Fruit fly (Drosophila melanogaster) whole organism, embryonic: ENCODE measurements around the gene CG13609.

Experiments
- C15 ChIP-seq: fragments of 200-800 bp; sonication (Bioruptor generic); IDR thresholded peaks from 3 replicates; pipeline ENCODE4 v1.3.6; 2022; ENCODE audit warnings: missing biosample characterization, missing genetic modification characterization
- CG11398 ChIP-seq: fragments of 200-800 bp; sonication (Bioruptor generic); optimal IDR thresholded peaks from 2 replicates; lab custom pipeline; 2016; ENCODE audit warnings: missing biosample characterization, missing genetic modification characterization
- CG11695 ChIP-seq: fragments of 200-800 bp; sonication (Bioruptor generic); IDR thresholded peaks from 3 replicates; pipeline ENCODE4 v1.3.6; 2022; ENCODE audit warnings: missing biosample characterization, missing genetic modification characterization
- CG11696 ChIP-seq: fragments of 200-800 bp; sonication (Bioruptor generic); IDR thresholded peaks from 2 replicates; pipeline ENCODE4 v1.3.6; 2022; ENCODE audit warnings: missing biosample characterization, missing genetic modification characterization
- CG14965 ChIP-seq: fragments of 200-800 bp; sonication (Bioruptor generic); optimal IDR thresholded peaks from 2 replicates; lab custom pipeline; 2016; ENCODE audit warnings: missing biosample characterization, missing genetic modification characterization, borderline replicate concordance
- CG17568 ChIP-seq: fragments of 200-800 bp; sonication (Bioruptor generic); optimal IDR thresholded peaks from 2 replicates; lab custom pipeline; 2018; ENCODE audit warnings: missing biosample characterization, mild to moderate bottlenecking, missing genetic modification characterization, moderate library complexity
- CG18764 ChIP-seq: fragments of 200-800 bp; sonication (Bioruptor generic); optimal IDR thresholded peaks from 3 replicates; lab custom pipeline; 2016; ENCODE audit warnings: missing biosample characterization, missing genetic modification characterization
- CG32772 ChIP-seq: fragments of 200-800 bp; sonication (Bioruptor generic); IDR thresholded peaks from 2 replicates; pipeline ENCODE4 v1.3.6; 2022; ENCODE audit warnings: missing biosample characterization, missing genetic modification characterization
- CG8359 ChIP-seq: fragments of 200-800 bp; sonication (Bioruptor generic); optimal IDR thresholded peaks from 2 replicates; lab custom pipeline; 2017; ENCODE audit warnings: missing biosample characterization, mild to moderate bottlenecking, missing genetic modification characterization, borderline replicate concordance
- CG8944 ChIP-seq: fragments of 200-800 bp; sonication (Bioruptor generic); optimal IDR thresholded peaks from 3 replicates; lab custom pipeline; 2016; ENCODE audit warnings: missing biosample characterization, missing genetic modification characterization
- CrebB ChIP-seq: fragments of 200-800 bp; sonication (Bioruptor generic); optimal IDR thresholded peaks from 3 replicates; lab custom pipeline; 2018; ENCODE audit warnings: missing biosample characterization, mild to moderate bottlenecking, missing genetic modification characterization
- Dad ChIP-seq: fragments of 200-800 bp; sonication (Bioruptor generic); optimal IDR thresholded peaks from 3 replicates; lab custom pipeline; 2016; ENCODE audit warnings: missing biosample characterization, missing genetic modification characterization
- Dll ChIP-seq: fragments of 200-800 bp; sonication (Bioruptor generic); IDR thresholded peaks from 4 replicates; pipeline ENCODE4 v1.3.6; 2022; ENCODE audit warnings: missing biosample characterization, missing genetic modification characterization; ENCODE audit not compliant: partially characterized antibody
- Ets97D ChIP-seq: fragments of 200-800 bp; sonication (Bioruptor generic); optimal IDR thresholded peaks from 3 replicates; lab custom pipeline; 2016; ENCODE audit warnings: missing biosample characterization, missing genetic modification characterization
- Fer3 ChIP-seq: fragments of 200-800 bp; sonication (Bioruptor generic); optimal IDR thresholded peaks from 2 replicates; lab custom pipeline; 2018; ENCODE audit warnings: missing biosample characterization, mild to moderate bottlenecking, missing genetic modification characterization, moderate library complexity
- HLH3B ChIP-seq: fragments of 200-800 bp; sonication (Bioruptor generic); IDR thresholded peaks from 2 replicates; pipeline ENCODE4 v1.3.6; 2022; ENCODE audit warnings: missing biosample characterization, missing genetic modification characterization
- Hey ChIP-seq: fragments of 200-800 bp; sonication (Bioruptor generic); optimal IDR thresholded peaks from 3 replicates; lab custom pipeline; 2018; ENCODE audit warnings: missing biosample characterization, mild to moderate bottlenecking, missing genetic modification characterization
- Hmr ChIP-seq: fragments of 200-800 bp; sonication (Bioruptor generic); optimal IDR thresholded peaks from 3 replicates; lab custom pipeline; 2017; ENCODE audit warnings: mild to moderate bottlenecking, missing biosample characterization, missing genetic modification reagents, missing genetic modification characterization
- Hsf ChIP-seq: fragments of 200-800 bp; sonication (Bioruptor generic); optimal IDR thresholded peaks from 3 replicates; lab custom pipeline; 2016; ENCODE audit warnings: missing biosample characterization, missing genetic modification characterization
- Jarid2 ChIP-seq: fragments of 200-800 bp; sonication (Bioruptor generic); optimal IDR thresholded peaks from 3 replicates; lab custom pipeline; 2017; ENCODE audit warnings: mild to moderate bottlenecking, missing biosample characterization, missing genetic modification reagents, missing genetic modification characterization
- NC2α ChIP-seq: fragments of 200-800 bp; sonication (Bioruptor generic); optimal IDR thresholded peaks from 2 replicates; lab custom pipeline; 2016; ENCODE audit warnings: missing biosample characterization, missing genetic modification characterization
- NC2β ChIP-seq: fragments of 200-800 bp; sonication (Bioruptor generic); optimal IDR thresholded peaks from 2 replicates; lab custom pipeline; 2016; ENCODE audit warnings: missing biosample characterization, missing genetic modification characterization
- NFAT ChIP-seq: fragments of 200-800 bp; sonication (Bioruptor generic); IDR thresholded peaks from 2 replicates; pipeline ENCODE4 v1.3.6; 2022; ENCODE audit warnings: missing biosample characterization, missing genetic modification characterization
- Spps ChIP-seq: fragments of 200-800 bp; sonication (Bioruptor generic); optimal IDR thresholded peaks from 2 replicates; lab custom pipeline; 2018; ENCODE audit warnings: missing biosample characterization, mild to moderate bottlenecking, missing genetic modification characterization
- Ssrp ChIP-seq: fragments of 200-800 bp; sonication (Bioruptor generic); optimal IDR thresholded peaks from 2 replicates; lab custom pipeline; 2018; ENCODE audit warnings: missing biosample characterization, mild to moderate bottlenecking, missing genetic modification characterization, moderate library complexity
- Trl ChIP-seq, 3 experiments: fragments of >200 bp in 2 of 3; fragments of 200-800 bp in 1 of 3; sonication (Bioruptor generic) in 1 of 3; optimal IDR thresholded peaks; 2 replicates in 1 of 3; 3 replicates in 2 of 3; lab custom pipeline; 2016 to 2017; ENCODE audit warnings: missing biosample characterization in 1 of 3, missing genetic modification characterization in 1 of 3
- YL-1 ChIP-seq: fragments of 200-800 bp; sonication (Bioruptor generic); optimal IDR thresholded peaks from 3 replicates; lab custom pipeline; 2017; ENCODE audit warnings: missing biosample characterization, mild to moderate bottlenecking, missing genetic modification characterization
- ash1 ChIP-seq: fragments of 200-800 bp; sonication (Bioruptor generic); optimal IDR thresholded peaks from 2 replicates; lab custom pipeline; 2018; ENCODE audit warnings: missing biosample characterization, mild to moderate bottlenecking, missing genetic modification characterization
- cas ChIP-seq: fragments of 200-800 bp; sonication (Bioruptor generic); IDR thresholded peaks from 2 replicates; pipeline ENCODE4 v1.3.6; 2022; ENCODE audit warnings: missing biosample characterization, missing genetic modification characterization
- dpn ChIP-seq, 2 experiments: fragments of 200-800 bp; sonication (Bioruptor generic); optimal IDR thresholded peaks; 3 replicates each; lab custom pipeline; 2016; ENCODE audit warnings: missing biosample characterization in 2 of 2, missing genetic modification characterization in 2 of 2
- ems ChIP-seq: fragments of 200-800 bp; sonication (Bioruptor generic); optimal IDR thresholded peaks from 3 replicates; lab custom pipeline; 2016; ENCODE audit warnings: missing biosample characterization, missing genetic modification characterization
- ftz-f1 ChIP-seq: fragments of 200-800 bp; sonication (Bioruptor generic); optimal IDR thresholded peaks from 2 replicates; lab custom pipeline; 2016; ENCODE audit warnings: missing biosample characterization, missing genetic modification characterization
- gcm2 ChIP-seq: fragments of 200-800 bp; sonication (Bioruptor generic); optimal IDR thresholded peaks from 2 replicates; lab custom pipeline; 2016; ENCODE audit warnings: missing biosample characterization, missing genetic modification characterization
- gfzf ChIP-seq: fragments of 200-800 bp; sonication (Bioruptor generic); optimal IDR thresholded peaks from 2 replicates; lab custom pipeline; 2016; ENCODE audit warnings: missing biosample characterization, mild to moderate bottlenecking, missing genetic modification characterization, moderate library complexity
- grn ChIP-seq: fragments of 200-800 bp; sonication (Bioruptor generic); optimal IDR thresholded peaks from 3 replicates; lab custom pipeline; 2017; ENCODE audit warnings: missing biosample characterization, missing genetic modification characterization
- gro ChIP-seq: fragments of 200-800 bp; sonication (Bioruptor generic); optimal IDR thresholded peaks from 2 replicates; lab custom pipeline; 2016; ENCODE audit warnings: missing biosample characterization, missing genetic modification characterization
- gsb ChIP-seq: fragments of 200-800 bp; sonication (Bioruptor generic); IDR thresholded peaks from 2 replicates; pipeline ENCODE4 v1.3.6; 2022; ENCODE audit warnings: missing biosample characterization, missing genetic modification characterization
- h ChIP-seq: fragments of >200 bp; optimal IDR thresholded peaks from 2 replicates; lab custom pipeline; 2017
- hkb ChIP-seq, 2 experiments: fragments of 200-800 bp in 1 of 2; fragments of >200 bp in 1 of 2; sonication (Bioruptor generic) in 1 of 2; IDR thresholded peaks in 1 of 2; optimal IDR thresholded peaks in 1 of 2; 2 replicates each; pipeline versions ENCODE4 v1.3.6 to Lab custom; 2017 to 2022; ENCODE audit warnings: missing biosample characterization in 1 of 2, missing genetic modification characterization in 1 of 2
- klu ChIP-seq: fragments of 200-800 bp; sonication (Bioruptor generic); IDR thresholded peaks from 2 replicates; pipeline ENCODE4 v1.3.6; 2022; ENCODE audit warnings: missing biosample characterization, missing genetic modification characterization
- nau ChIP-seq: fragments of 200-800 bp; sonication (Bioruptor generic); optimal IDR thresholded peaks from 3 replicates; lab custom pipeline; 2017; ENCODE audit warnings: missing biosample characterization, mild to moderate bottlenecking, missing genetic modification characterization, missing genetic modification reagents
- odd ChIP-seq: fragments of 200-800 bp; sonication (Bioruptor generic); optimal IDR thresholded peaks from 2 replicates; lab custom pipeline; 2017; ENCODE audit warnings: missing biosample characterization, mild to moderate bottlenecking, missing genetic modification characterization
- phol ChIP-seq: fragments of 200-800 bp; sonication (Bioruptor generic); optimal IDR thresholded peaks from 3 replicates; lab custom pipeline; 2018; ENCODE audit warnings: missing biosample characterization, mild to moderate bottlenecking, missing genetic modification characterization, moderate library complexity
- pnt ChIP-seq: fragments of 200-800 bp; sonication (Bioruptor generic); optimal IDR thresholded peaks from 3 replicates; lab custom pipeline; 2016; ENCODE audit warnings: missing biosample characterization, missing genetic modification characterization
- prd ChIP-seq, 3 experiments: fragments of >200 bp in 2 of 3; fragments of 200-800 bp in 1 of 3; sonication (Bioruptor generic) in 1 of 3; optimal IDR thresholded peaks in 2 of 3; IDR thresholded peaks in 1 of 3; 2 replicates in 2 of 3; 3 replicates in 1 of 3; pipeline versions ENCODE4 v1.3.6 to Lab custom; 2017 to 2022; ENCODE audit warnings: missing biosample characterization in 1 of 3, missing genetic modification characterization in 1 of 3
- scrt ChIP-seq: fragments of 200-800 bp; sonication (Bioruptor generic); optimal IDR thresholded peaks from 2 replicates; lab custom pipeline; 2018; ENCODE audit warnings: missing biosample characterization, mild to moderate bottlenecking, missing genetic modification characterization, moderate library complexity
- tna ChIP-seq: fragments of 200-800 bp; sonication (Bioruptor generic); IDR thresholded peaks from 2 replicates; pipeline ENCODE4 v1.3.6; 2022; ENCODE audit warnings: missing biosample characterization, missing genetic modification characterization; ENCODE audit not compliant: partially characterized antibody
- vfl ChIP-seq: fragments of 200-800 bp; sonication (Bioruptor generic); optimal IDR thresholded peaks from 2 replicates; lab custom pipeline; 2016; ENCODE audit warnings: missing biosample characterization, missing genetic modification characterization
- zf30C ChIP-seq: fragments of 200-800 bp; sonication (Bioruptor generic); optimal IDR thresholded peaks from 3 replicates; lab custom pipeline; 2018; ENCODE audit warnings: missing biosample characterization, mild to moderate bottlenecking, missing genetic modification characterization

CG13609 gene

DNA sequence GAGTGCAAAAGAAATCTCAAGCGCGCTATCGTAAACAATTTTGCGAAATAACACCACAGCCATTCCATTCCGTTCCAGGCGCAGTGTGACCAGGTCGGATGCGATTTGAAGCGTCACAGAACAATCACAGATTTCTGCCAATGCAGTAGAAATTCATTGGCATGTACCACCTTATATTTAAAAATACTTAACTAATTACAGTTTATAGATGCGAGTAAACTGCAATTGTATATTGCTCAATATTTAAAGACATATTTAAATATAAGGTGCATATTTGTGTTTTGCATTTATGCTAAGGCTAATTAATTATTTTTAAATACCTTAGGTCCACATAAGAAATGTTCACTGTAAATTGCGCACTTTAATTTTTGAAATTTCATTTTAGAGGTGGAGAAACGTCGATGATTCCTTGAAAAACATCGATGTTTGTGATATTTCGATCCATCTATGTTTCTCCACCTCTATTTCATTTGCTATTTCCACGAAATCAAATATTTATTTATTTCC, 33.4 kb upstream of the CG13609 start, which contains the start of the genes SMC6 and CG6204 (continued):
- peak; percentile 80 for TF ChIP-seq vfl (GFP tag; lab: Kevin White, UChicago)
- TF ChIP-seq CG11695, result peak; percentile 95
- no peak for TF ChIP-seq nau (GFP tag; lab: Kevin White, UChicago)
- TF ChIP-seq odd, result peak; percentile 84
- no peak for TF ChIP-seq hkb (optimal IDR thresholded peaks at IDR 0.05; lab: Kevin White, UChicago)
- TF ChIP-seq hkb (GFP tag; IDR thresholded peaks at IDR 0.05; lab: Robert Waterston, UW), result peak; percentile 95
- no peak for TF ChIP-seq tna (GFP tag; lab: Robert Waterston, UW)
- TF ChIP-seq phol, result peak; percentile 95
- TF ChIP-seq Ssrp (tag; lab: Kevin White, UChicago), result peak; percentile 92
- peak; percentile 70 for TF ChIP-seq YL-1
- TF ChIP-seq CG8944 (GFP tag; lab: Kevin White, UChicago), result peak; percentile 70
- TF ChIP-seq prd (optimal IDR thresholded peaks at IDR 0.05; lab: Kevin White, UChicago), result no peak
- peak; percentile 97 for TF ChIP-seq prd (GFP tag; IDR thresholded peaks at IDR 0.05; lab: Robert Waterston, UW)
- peak; percentile 89 to 94 for TF ChIP-seq dpn (GFP tag; optimal IDR thresholded peaks at IDR 0.05; lab: Kevin White, UChicago)
- peak; percentile 76; the same call in 1 of the 2 replicates for TF ChIP-seq cas (GFP tag; lab: Robert Waterston, UW)
- no peak for TF ChIP-seq ftz-f1 (GFP tag; lab: Kevin White, UChicago)
- TF ChIP-seq h (lab: Kevin White, UChicago), result no peak
- peak; percentile 50; the same call in 2 of the 4 replicates for TF ChIP-seq Dll (GFP tag; lab: Robert Waterston, UW)
- TF ChIP-seq Hey, result peak; percentile 35
- no peak for TF ChIP-seq CG14965 (GFP tag; lab: Kevin White, UChicago)
- TF ChIP-seq Jarid2 (GFP tag; lab: Kevin White, UChicago), result no peak
- peak; percentile 71 for TF ChIP-seq ems (GFP tag; lab: Kevin White, UChicago)
- TF ChIP-seq gro, result peak; percentile 72
- peak; percentile 92 for TF ChIP-seq HLH3B (GFP tag; lab: Robert Waterston, UW)
- TF ChIP-seq gcm2 (GFP tag; lab: Kevin White, UChicago), result peak; percentile 57
- peak; percentile 94 for TF ChIP-seq Hsf (GFP tag; lab: Kevin White, UChicago)
- no peak for TF ChIP-seq zf30C (GFP tag; lab: Kevin White, UChicago)
- TF ChIP-seq NFAT (GFP tag; lab: Robert Waterston, UW), result peak; percentile 91
- peak; percentile 77 for TF ChIP-seq NC2β (GFP tag; lab: Kevin White, UChicago)
- TF ChIP-seq Fer3 (tag; lab: Kevin White, UChicago), result peak; percentile 97
- no peak for TF ChIP-seq grn (GFP tag; lab: Kevin White, UChicago)
- peak; percentile 78 for TF ChIP-seq Dad (GFP tag; lab: Kevin White, UChicago)
- TF ChIP-seq gfzf (GFP tag; lab: Kevin White, UChicago), result peak; percentile 77
- TF ChIP-seq CG11696 (GFP tag; lab: Robert Waterston, UW), result peak; percentile 86
- TF ChIP-seq klu, result peak; percentile 93
- TF ChIP-seq Hmr (GFP tag; lab: Kevin White, UChicago), result peak; percentile 94
- TF ChIP-seq C15 (GFP tag; lab: Robert Waterston, UW), result peak; percentile 81
- TF ChIP-seq CG8359 (GFP tag; lab: Kevin White, UChicago), result peak; percentile 61
- peak; percentile 63 for TF ChIP-seq NC2α (GFP tag; lab: Kevin White, UChicago)
- TF ChIP-seq ash1 (GFP tag; lab: Kevin White, UChicago), result peak; percentile 19
- peak; percentile 52 for TF ChIP-seq CG11398 (GFP tag; lab: Kevin White, UChicago)
- peak; percentile 85 for TF ChIP-seq gsb (GFP tag; lab: Robert Waterston, UW)
- TF ChIP-seq Spps (tag; lab: Kevin White, UChicago), result peak; percentile 84
- peak; percentile 90 for TF ChIP-seq CrebB (tag; lab: Kevin White, UChicago)
- TF ChIP-seq CG32772 (GFP tag; lab: Robert Waterston, UW), result peak; percentile 95
- no peak for TF ChIP-seq Trl (optimal IDR thresholded peaks at IDR 0.05; lab: Kevin White, UChicago)
- peak; percentile 79 for TF ChIP-seq Trl (GFP tag; optimal IDR thresholded peaks at IDR 0.05; lab: Kevin White, UChicago)
- TF ChIP-seq pnt, result peak; percentile 84
- TF ChIP-seq CG18764, result peak; percentile 81
- TF ChIP-seq scrt (GFP tag; lab: Kevin White, UChicago), result no peak
- peak; percentile 52 for TF ChIP-seq Ets97D
- TF ChIP-seq CG17568 (GFP tag; lab: Kevin White, UChicago), result peak; percentile 87
